Fruit fly (Drosophila melanogaster): ENCODE data around the gene CG10809.

Gene CG10809

dm6 chr3L:9821138-9821681, 38.5 kb downstream of the CG10809 start:
- no peak for TF ChIP-seq Myc (optimal IDR thresholded peaks at IDR 0.05)
- no peak for TF ChIP-seq ey (GFP tag; optimal IDR thresholded peaks at IDR 0.05)
- TF ChIP-seq Mio (GFP tag; optimal IDR thresholded peaks at IDR 0.05), result no peak
- TF ChIP-seq dl (GFP tag; optimal IDR thresholded peaks at IDR 0.05; ENCODE audit: insufficient read depth in 1 of 2, partially characterized antibody in 2 of 2), result no peak
- no peak for TF ChIP-seq lola (GFP tag; optimal IDR thresholded peaks at IDR 0.05)
- no peak for TF ChIP-seq rgr (GFP tag; optimal IDR thresholded peaks at IDR 0.05)
- no peak for TF ChIP-seq sv (GFP tag; optimal IDR thresholded peaks at IDR 0.05)
- TF ChIP-seq foxo (GFP tag; optimal IDR thresholded peaks at IDR 0.05), result no peak
- no peak for TF ChIP-seq GATAd (GFP tag; optimal IDR thresholded peaks at IDR 0.05)
- no peak for TF ChIP-seq Abd-B (GFP tag; optimal IDR thresholded peaks at IDR 0.05)
- no peak for TF ChIP-seq CG9705 (GFP tag; optimal IDR thresholded peaks at IDR 0.05)
- TF ChIP-seq fru (GFP tag; optimal IDR thresholded peaks at IDR 0.05), result no peak
- TF ChIP-seq sage (GFP tag; optimal IDR thresholded peaks at IDR 0.05), result no peak
- TF ChIP-seq h (GFP tag; optimal IDR thresholded peaks at IDR 0.05), result no peak
- TF ChIP-seq Rel (GFP tag; optimal IDR thresholded peaks at IDR 0.05), result no peak
- no peak for TF ChIP-seq Rel (tag; optimal IDR thresholded peaks at IDR 0.05)
- no peak for TF ChIP-seq dsf (GFP tag; optimal IDR thresholded peaks at IDR 0.05; ENCODE audit: borderline replicate concordance)

- TF ChIP-seq dl (GFP tag; optimal IDR thresholded peaks at IDR 0.05; ENCODE audit: insufficient read depth in 1 of 2, partially characterized antibody in 2 of 2) (no peak), rgr (GFP tag; optimal IDR thresholded peaks at IDR 0.05) (no peak), Dif (GFP tag; optimal IDR thresholded peaks at IDR 0.05; ENCODE audit: partially characterized antibody) (no peak), dmrt93B (GFP tag; optimal IDR thresholded peaks at IDR 0.05) (no peak)
These were observed 39.4 kb downstream of the CG10809 start for dm6 chr3L:9820248-9820647.

- TF ChIP-seq Hr83 (GFP tag; optimal IDR thresholded peaks at IDR 0.05; ENCODE audit: poor library complexity, severe bottlenecking) (no peak), GATAd (GFP tag; optimal IDR thresholded peaks at IDR 0.05) (no peak), dsf (GFP tag; optimal IDR thresholded peaks at IDR 0.05; ENCODE audit: borderline replicate concordance) (no peak), jim (GFP tag; optimal IDR thresholded peaks at IDR 0.05) (no peak), rgr (GFP tag; optimal IDR thresholded peaks at IDR 0.05) (no peak), sage (GFP tag; optimal IDR thresholded peaks at IDR 0.05) (no peak)
These were observed 44.0 kb downstream of the CG10809 start for dm6 chr3L:9815705-9816104.

dm6 chr3L:9814621-9815020, 45.1 kb downstream of the CG10809 start:
- no peak for TF ChIP-seq fru (GFP tag; optimal IDR thresholded peaks at IDR 0.05)
- TF ChIP-seq GATAd (GFP tag; optimal IDR thresholded peaks at IDR 0.05), result no peak
- no peak for TF ChIP-seq Hnf4 (GFP tag; optimal IDR thresholded peaks at IDR 0.05)
- TF ChIP-seq usp (GFP tag; optimal IDR thresholded peaks at IDR 0.05), result no peak
- no peak for TF ChIP-seq Hr83 (GFP tag; optimal IDR thresholded peaks at IDR 0.05; ENCODE audit: poor library complexity, severe bottlenecking)
- no peak for TF ChIP-seq dmrt93B (GFP tag; optimal IDR thresholded peaks at IDR 0.05)
- no peak for TF ChIP-seq Hr78 (GFP tag; optimal IDR thresholded peaks at IDR 0.05)
- no peak for TF ChIP-seq Dfd (GFP tag; optimal IDR thresholded peaks at IDR 0.05)
- no peak for TF ChIP-seq OdsH (GFP tag; optimal IDR thresholded peaks at IDR 0.05)
- no peak for TF ChIP-seq brk (GFP tag; optimal IDR thresholded peaks at IDR 0.05)
- no peak for TF ChIP-seq Myc (optimal IDR thresholded peaks at IDR 0.05)
- TF ChIP-seq Sp1 (GFP tag; optimal IDR thresholded peaks at IDR 0.05), result no peak
- no peak for TF ChIP-seq HLH106 (tag; optimal IDR thresholded peaks at IDR 0.05)
- TF ChIP-seq br (GFP tag; optimal IDR thresholded peaks at IDR 0.05), result no peak
- TF ChIP-seq N (GFP tag; optimal IDR thresholded peaks at IDR 0.05), result no peak
- TF ChIP-seq foxo (GFP tag; optimal IDR thresholded peaks at IDR 0.05), result no peak
- no peak for TF ChIP-seq psq (GFP tag; optimal IDR thresholded peaks at IDR 0.05)
- no peak for TF ChIP-seq Rel (GFP tag; optimal IDR thresholded peaks at IDR 0.05)
- TF ChIP-seq Rel (tag; optimal IDR thresholded peaks at IDR 0.05), result no peak

- TF ChIP-seq Vsx2 (GFP tag; optimal IDR thresholded peaks at IDR 0.05; ENCODE audit: partially characterized antibody) (no peak), GATAd (GFP tag; optimal IDR thresholded peaks at IDR 0.05) (no peak), fru (GFP tag; optimal IDR thresholded peaks at IDR 0.05) (no peak)
These were observed 46.3 kb downstream of the CG10809 start, which contains the start of gene CG43897 for dm6 chr3L:9813345-9813897. TSS of gene CG43897 (plus strand) at chr3L:9813847.

Measured in whole organism, wandering third instar larva.